Worm (Caenorhabditis elegans) whole organism, L4/young adult: Measurements from ENCODE around the gene col-85.

Experiments
- W03F9.2 ChIP-seq: fragments of 150-350 bp; optimal IDR thresholded peaks from 2 replicates; lab custom pipeline; 2014; ENCODE audit warnings: missing biosample characterization, missing genetic modification characterization
- dao-5 ChIP-seq: sonication (generic microtip); optimal IDR thresholded peaks from 2 replicates; lab custom pipeline; 2016; ENCODE audit warnings: missing genotype, missing genetic modification characterization, moderate library complexity, missing compliant biosample characterization
- him-1 ChIP-seq: sonication (generic microtip); optimal IDR thresholded peaks from 2 replicates; lab custom pipeline; 2016; ENCODE audit warnings: missing genotype, missing genetic modification reagents, missing genetic modification characterization, missing compliant biosample characterization

The col-85 gene

DNA sequence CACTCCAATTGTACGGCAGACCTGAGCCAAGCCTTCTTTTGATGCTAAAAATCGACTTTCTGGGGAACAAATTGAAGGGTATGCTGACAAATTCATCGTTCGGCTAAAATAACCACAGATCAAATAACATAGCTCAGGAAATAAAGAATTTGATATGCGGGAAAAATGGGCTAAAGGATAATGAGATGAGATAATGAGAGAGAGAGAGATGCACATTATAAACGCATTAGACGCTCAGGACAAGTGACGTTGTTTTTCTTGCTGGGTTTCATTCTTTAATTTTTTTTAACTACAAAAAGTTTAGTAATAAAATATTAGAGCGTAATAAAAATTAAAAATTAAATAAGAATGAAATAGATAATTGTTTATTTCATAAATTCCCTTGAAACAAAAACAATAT, 19.7 kb upstream of the col-85 start, which contains the start of gene srh-69:
Gene srh-69 (minus strand): TSS at position 101 of the 400 bp plus-strand sequence.
- TF ChIP-seq him-1 (tag; lab: Kevin White, UChicago) = no peak
- TF ChIP-seq dao-5 = no peak
- no peak for TF ChIP-seq W03F9.2

DNA sequence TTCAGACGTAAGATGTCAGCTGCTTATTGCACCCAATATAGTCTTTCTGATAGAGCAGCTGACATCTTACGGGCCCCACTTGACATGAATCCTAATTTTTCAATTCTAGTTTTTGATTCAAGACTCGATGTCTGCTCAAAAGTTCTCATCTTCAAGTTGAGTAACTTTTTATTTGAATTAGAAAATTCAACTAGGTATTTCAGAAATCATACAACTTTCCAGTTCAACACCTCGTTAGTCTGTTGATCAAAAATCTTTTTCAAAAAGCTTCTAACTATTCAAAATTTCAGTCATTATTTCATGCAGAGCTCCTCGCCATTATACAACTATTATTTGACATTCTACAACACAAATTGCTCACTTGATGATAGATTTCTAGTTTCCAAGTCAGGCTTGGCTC, 17.0 kb upstream of the col-85 start, which contains the start of gene srh-73:
Gene srh-73 (plus strand): TSS at position 301 of the 400 bp plus-strand sequence.
- no peak for TF ChIP-seq him-1 (tag; lab: Kevin White, UChicago)
- no peak for TF ChIP-seq W03F9.2
- no peak for TF ChIP-seq dao-5

DNA sequence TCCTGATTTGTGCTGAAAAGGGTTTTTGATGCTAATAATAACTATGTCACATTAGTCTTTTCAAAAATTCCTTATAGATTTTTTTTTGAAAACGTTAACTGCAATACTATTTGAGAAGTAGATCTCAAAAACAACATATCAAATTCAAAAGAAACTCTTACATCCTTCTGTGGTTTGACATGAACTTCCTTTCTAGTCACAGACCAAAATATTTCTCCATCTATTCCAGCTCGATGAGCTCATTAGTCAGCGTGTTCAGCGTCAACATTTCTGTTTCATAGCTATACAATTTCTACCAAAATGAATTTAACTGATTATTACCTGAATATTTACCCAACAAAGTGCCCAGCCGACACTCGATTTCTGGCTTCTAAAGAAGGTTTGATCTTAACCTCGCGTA, 13.8 kb upstream of the col-85 start, which contains the start of gene srh-67:
Gene srh-67 (plus strand): TSS at position 301 of the 400 bp plus-strand sequence.
- TF ChIP-seq dao-5 = no peak

DNA sequence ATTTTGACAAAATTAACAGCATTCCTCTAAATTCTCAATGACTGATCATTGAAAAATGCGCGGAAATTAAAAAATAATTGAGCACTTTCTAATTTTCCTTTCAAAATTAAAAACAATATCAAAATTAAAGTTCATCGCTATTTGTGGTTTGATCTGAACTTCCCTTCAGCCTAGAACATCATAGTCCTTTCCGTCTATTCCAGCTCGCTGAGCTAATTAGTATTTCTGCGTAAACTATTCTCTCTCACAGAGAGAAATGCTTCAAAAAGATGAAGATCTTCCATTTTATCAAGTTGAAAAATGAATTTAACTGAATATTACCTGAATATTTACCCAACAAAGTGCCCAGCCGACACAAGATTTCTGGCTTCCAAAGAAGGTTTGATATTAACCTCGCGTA, 12.1 kb upstream of the col-85 start, which contains the start of gene srh-68:
Gene srh-68 (plus strand): TSS at position 301 of the 400 bp plus-strand sequence.
- no peak for TF ChIP-seq W03F9.2
- TF ChIP-seq dao-5 = no peak
- TF ChIP-seq him-1 (tag; lab: Kevin White, UChicago) = no peak

DNA sequence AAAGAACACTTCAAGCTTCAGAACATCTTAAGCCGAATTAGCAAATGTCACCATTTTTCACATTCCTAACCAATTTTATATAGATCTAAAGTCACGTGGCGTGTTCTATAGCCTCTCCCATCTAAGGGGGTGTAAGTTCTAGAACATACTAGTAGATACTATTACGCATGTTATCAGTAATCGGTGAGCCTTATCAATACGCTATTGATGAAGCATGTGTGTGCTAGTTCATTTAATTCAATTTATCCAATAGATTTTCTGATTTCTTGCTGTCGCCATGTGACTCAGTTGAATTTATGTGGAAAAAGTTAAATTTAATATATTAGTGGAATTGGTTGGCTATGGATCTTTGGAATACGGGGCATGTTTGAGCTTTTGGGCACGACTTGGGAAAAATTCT, 11.6 kb upstream of the col-85 start:
- TF ChIP-seq him-1 (tag; lab: Kevin White, UChicago) (no peak), W03F9.2 (no peak), dao-5 (no peak)

DNA sequence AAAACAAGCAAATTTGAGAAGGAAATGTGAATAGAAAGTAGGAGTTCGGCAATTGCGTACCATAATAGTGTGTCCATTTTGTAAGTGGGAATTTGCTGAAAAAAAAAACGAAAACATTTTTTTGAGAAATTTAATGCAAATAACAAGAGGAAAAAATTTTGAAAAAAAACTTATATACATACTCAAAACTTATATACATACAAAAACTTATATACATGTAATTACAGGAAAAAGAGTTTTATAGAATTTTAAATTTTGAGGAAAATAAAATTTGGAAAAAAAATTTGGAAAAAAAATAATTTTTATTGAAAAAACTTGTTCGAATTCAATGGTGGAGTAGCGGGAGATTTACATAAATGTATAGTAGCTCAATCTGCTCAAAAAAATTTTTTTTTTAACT, 7.9 kb upstream of the col-85 start, which contains the start of gene ador-1:
Gene ador-1 (minus strand): TSS at position 101 of the 400 bp plus-strand sequence.
- TF ChIP-seq W03F9.2 (no peak), dao-5 (no peak)

DNA sequence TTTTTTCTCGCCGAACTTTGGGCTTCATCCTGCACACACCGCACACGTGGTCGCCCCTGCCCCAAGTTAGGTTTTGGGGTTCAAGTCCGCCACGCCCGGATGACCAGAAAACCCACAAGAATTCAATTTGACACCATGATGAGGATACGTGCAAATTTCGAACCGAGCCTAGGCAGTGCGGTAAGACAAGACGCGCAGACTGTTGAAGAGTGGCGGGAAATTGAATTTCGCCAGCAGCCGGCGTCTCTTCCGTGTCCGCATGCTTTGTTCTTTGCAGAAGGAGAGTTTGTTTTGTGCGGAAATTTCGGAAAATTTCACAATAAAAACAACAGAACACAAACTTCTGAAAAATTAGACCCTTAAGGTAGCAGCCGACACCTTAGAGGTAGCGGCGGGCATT, 5.1 kb upstream of the col-85 start:
- TF ChIP-seq dao-5 = no peak
- TF ChIP-seq him-1 (tag; lab: Kevin White, UChicago) = no peak
- TF ChIP-seq W03F9.2 = no peak

DNA sequence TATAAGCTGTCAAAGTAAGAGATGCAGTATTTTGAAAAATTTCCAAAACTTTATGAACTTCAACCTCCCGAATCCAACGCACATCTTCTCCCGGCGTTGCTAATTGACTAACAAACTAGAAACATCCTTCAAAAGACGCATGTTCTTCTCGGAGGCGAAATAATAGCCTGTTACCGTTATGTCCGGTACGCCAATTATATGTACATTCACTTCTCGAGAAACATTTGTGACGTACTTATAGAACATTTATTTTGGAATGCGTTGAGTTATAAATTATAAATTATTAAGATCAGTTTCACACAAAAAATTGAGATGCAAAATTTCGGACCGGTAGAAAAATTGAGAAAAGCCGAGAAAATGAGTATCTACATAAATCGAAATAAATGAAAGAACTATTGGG, 2.1 kb upstream of the col-85 start, which contains the start of gene T21B4.3:
Gene T21B4.3 (minus strand): TSS at position 101 of the 400 bp plus-strand sequence.
- TF ChIP-seq dao-5 = no peak
- no peak for TF ChIP-seq him-1 (tag; lab: Kevin White, UChicago)
- TF ChIP-seq W03F9.2 = no peak

DNA sequence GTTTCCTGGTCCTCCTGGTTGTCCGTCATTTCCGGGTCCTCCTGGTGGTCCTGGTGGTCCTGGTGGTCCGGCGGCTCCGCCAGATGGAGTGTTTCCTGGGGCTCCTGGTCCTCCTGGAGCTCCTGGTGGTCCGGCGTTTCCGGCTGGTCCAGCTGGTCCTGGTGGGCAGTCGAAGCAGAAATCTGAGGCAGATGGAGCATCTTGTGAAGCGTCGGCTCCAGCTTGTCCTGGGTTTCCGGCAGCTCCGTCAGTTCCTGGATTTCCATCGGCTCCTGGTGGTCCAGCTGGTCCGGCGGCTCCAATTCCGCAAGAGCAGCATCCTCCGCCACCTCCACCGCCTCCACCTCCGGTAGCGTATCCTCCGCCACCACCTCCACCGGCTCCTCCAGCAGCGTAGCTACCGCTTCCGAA, 823 bp downstream of the col-85 start:
- no peak for TF ChIP-seq dao-5

DNA sequence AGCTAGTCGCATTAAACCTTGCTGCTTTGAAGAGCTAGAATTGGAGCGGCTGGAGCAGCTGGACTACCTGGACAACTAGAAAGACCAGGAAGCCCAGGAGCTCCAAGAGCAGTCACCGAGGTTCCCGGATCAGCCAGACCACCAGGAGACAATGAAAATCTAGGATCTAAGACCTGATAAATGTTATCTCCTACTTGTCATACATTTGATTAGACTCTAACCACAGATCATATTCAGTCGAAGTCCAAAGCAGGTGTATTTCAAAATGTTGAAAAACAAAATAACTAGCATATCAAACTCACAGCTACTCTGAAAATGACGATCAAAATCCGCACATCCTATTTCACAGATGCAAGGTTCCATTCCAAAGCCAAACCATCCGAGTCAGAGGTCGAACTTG, 3.0 kb downstream of the col-85 start, which contains the start of gene srz-6:
Gene srz-6 (plus strand): TSS at position 301 of the 400 bp plus-strand sequence.
- TF ChIP-seq dao-5 (no peak), him-1 (tag; lab: Kevin White, UChicago) (no peak), W03F9.2 (no peak)

DNA sequence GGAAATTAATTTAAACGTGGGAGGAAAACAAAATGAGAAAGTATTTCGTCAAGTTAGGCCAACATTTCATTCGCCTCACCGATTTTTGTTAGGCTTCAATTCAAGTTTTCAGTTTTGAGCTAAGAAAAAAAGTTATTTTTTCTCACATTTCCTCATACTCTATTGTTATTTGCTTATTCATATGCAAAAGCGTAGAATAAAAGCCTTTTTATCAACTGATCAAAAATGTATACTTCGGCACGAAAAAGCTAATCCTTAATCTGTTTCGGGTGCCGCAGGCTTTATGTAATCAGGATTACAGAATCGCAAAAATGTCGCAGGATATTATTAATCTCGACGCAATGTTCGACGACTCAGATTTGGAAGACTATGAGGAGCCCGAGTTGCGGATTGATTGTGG, 5.0 kb downstream of the col-85 start, which contains the start of gene T21B4.15:
Gene T21B4.15 (plus strand): TSS at position 301 of the 400 bp plus-strand sequence.
- no peak for TF ChIP-seq dao-5

DNA sequence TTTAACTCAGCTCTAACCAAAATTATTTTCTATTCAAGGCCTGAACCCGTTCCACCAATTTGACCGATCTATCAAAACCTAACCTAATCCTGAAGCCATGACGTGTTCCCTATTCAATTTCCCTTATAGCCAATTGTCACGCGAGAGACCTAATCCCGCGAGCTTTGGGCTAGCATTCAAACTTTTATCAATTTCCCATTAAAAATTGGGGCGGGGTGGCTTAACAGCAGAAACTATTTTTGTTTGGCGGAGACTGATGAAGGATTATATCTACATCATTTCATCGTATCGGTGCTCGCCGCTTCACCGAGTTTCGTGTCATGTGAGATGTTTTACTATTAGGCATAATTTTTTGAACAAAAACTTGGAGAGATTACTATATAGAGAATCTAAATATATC, 6.1 kb downstream of the col-85 start:
- TF ChIP-seq W03F9.2 = no peak
- TF ChIP-seq dao-5 = no peak
- TF ChIP-seq him-1 (tag; lab: Kevin White, UChicago) = no peak

DNA sequence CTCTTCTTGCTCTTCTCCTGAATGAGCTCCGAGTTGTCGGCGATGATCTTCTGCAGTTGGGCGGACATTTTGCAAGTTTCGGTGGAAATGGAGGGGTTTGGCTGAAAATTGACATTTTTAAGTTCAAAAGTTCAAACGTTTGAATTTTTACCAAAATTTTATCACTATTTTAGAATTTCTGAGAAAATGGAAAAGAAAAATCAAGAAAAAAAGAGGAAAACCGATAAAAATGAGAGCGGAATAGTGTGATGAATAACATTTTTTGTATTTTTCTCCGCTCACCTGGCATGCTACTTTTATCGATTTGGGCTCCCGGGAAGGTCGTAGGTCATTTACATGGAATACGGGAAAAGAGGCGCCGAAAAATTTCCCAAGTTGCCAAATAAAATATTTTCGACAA, 9.8 kb downstream of the col-85 start, which contains the start of gene F15A4.10:
Gene F15A4.10 (minus strand): TSS at position 101 of the 400 bp plus-strand sequence.
- no peak for TF ChIP-seq dao-5
- TF ChIP-seq W03F9.2 = no peak
- no peak for TF ChIP-seq him-1 (tag; lab: Kevin White, UChicago)

DNA sequence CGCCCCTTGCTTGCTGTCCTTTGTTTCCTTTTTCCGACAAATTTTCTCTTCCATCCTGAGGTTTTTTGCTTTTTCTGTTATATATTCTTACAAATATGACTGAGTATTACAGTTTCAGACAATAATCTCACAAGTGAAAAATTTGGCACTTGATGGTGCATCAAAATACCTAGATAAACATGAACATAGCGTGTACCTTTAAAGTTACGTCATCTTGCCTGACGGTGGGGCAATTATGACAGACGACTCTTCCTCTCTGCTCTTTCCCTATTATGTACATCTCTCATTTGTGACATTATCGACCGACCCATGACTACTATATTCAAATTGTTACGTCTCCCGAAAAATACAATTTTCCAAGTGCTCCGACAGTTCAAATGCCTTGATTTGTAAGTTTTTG, 12.3 kb downstream of the col-85 start, which contains the start of gene fbxb-102:
Gene fbxb-102 (plus strand): TSS at position 301 of the 400 bp plus-strand sequence.
- TF ChIP-seq him-1 (tag; lab: Kevin White, UChicago) = no peak
- TF ChIP-seq W03F9.2 = no peak
- no peak for TF ChIP-seq dao-5

DNA sequence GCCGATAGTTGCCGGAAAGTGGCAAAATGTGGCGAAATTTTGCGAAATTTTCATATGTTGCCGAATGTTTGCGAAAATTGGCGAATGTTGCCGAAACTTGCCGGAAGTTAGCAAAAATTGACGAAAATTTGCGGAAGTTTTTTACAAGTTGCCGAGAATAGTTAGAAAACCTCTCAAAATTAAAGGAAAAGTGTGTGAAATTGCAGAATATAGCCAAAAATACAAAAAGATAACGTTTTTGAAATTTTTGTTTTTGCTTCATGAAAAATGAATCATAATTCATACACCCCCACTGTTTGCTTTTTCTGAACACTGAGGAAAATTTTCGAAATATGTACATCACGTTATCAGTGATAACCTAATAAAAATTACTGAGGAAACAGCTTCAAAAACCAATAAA, 13.2 kb downstream of the col-85 start:
- TF ChIP-seq W03F9.2 (no peak), dao-5 (no peak), him-1 (tag; lab: Kevin White, UChicago) (no peak)

DNA sequence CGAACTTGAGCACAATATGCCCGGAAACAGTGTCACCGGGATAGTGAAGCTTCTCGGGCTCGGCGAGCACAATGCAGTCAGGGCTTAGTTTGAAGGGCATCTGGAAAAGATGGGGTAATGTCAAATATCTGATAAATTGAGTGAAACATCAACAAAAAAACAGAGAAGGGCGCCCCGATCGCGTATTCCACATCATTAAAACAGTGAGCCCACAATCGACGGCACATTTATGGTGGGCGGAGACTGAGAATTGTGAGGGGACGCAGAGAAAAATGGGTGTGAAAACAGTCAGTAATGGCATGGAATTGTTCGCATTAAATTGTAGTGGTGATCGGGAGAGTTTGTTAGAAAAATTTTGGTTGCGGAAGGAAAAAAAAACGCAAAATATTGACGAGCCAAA, 14.1 kb downstream of the col-85 start, which contains the start of gene arrd-9:
Gene arrd-9 (minus strand): TSS at position 101 of the 400 bp plus-strand sequence.
- TF ChIP-seq W03F9.2 = no peak
- no peak for TF ChIP-seq him-1 (tag; lab: Kevin White, UChicago)
- no peak for TF ChIP-seq dao-5
